Fruit fly (Drosophila melanogaster) whole organism, embryonic: Measurements from ENCODE around the gene CG31468.

Source experiments
- Bgb ChIP-seq: fragments of 200-800 bp; sonication (Bioruptor generic); IDR thresholded peaks from 2 replicates; pipeline ENCODE4 v1.3.6; 2022; ENCODE audit warnings: missing biosample characterization, missing genetic modification characterization; ENCODE audit not compliant: partially characterized antibody
- CG10209 ChIP-seq: fragments of 200-800 bp; sonication (Bioruptor generic); optimal IDR thresholded peaks from 3 replicates; lab custom pipeline; 2017; ENCODE audit warnings: missing biosample characterization, mild to moderate bottlenecking, missing genetic modification characterization, missing genetic modification reagents
- CG10366 ChIP-seq: fragments of 200-800 bp; sonication (Bioruptor generic); IDR thresholded peaks from 2 replicates; pipeline ENCODE4 v1.3.6; 2022; ENCODE audit warnings: missing biosample characterization, missing genetic modification characterization
- CG13424 ChIP-seq: fragments of 200-800 bp; sonication (Bioruptor generic); optimal IDR thresholded peaks from 2 replicates; lab custom pipeline; 2019; ENCODE audit warnings: missing biosample characterization, mild to moderate bottlenecking, missing genetic modification characterization, moderate library complexity
- CG6854 ChIP-seq: fragments of 200-800 bp; sonication (Bioruptor generic); optimal IDR thresholded peaks from 3 replicates; lab custom pipeline; 2017; ENCODE audit warnings: missing biosample characterization, mild to moderate bottlenecking, missing genetic modification characterization
- CG7963 ChIP-seq: fragments of 200-800 bp; sonication (Bioruptor generic); IDR thresholded peaks from 3 replicates; pipeline ENCODE4 v1.3.6; 2022; ENCODE audit warnings: missing biosample characterization, missing genetic modification characterization; ENCODE audit not compliant: partially characterized antibody
- CG9797 ChIP-seq: fragments of 200-800 bp; sonication (Bioruptor generic); optimal IDR thresholded peaks from 3 replicates; lab custom pipeline; 2018; ENCODE audit warnings: missing biosample characterization, mild to moderate bottlenecking, missing genetic modification characterization
- dimm ChIP-seq: fragments of 200-800 bp; sonication (Bioruptor generic); IDR thresholded peaks from 2 replicates; pipeline ENCODE4 v1.3.6; 2022; ENCODE audit warnings: missing biosample characterization, missing genetic modification characterization
- her ChIP-seq: fragments of 200-800 bp; sonication (Bioruptor generic); optimal IDR thresholded peaks from 2 replicates; lab custom pipeline; 2016; ENCODE audit warnings: missing biosample characterization, missing genetic modification characterization
- toy ChIP-seq: fragments of 200-800 bp; sonication (Bioruptor generic); IDR thresholded peaks from 2 replicates; pipeline ENCODE4 v1.3.6; 2022; ENCODE audit warnings: missing biosample characterization, missing genetic modification characterization
- trh ChIP-seq: fragments of 200-800 bp; sonication (Bioruptor generic); optimal IDR thresholded peaks from 2 replicates; lab custom pipeline; 2016; ENCODE audit warnings: missing biosample characterization, missing genetic modification characterization

DNA sequence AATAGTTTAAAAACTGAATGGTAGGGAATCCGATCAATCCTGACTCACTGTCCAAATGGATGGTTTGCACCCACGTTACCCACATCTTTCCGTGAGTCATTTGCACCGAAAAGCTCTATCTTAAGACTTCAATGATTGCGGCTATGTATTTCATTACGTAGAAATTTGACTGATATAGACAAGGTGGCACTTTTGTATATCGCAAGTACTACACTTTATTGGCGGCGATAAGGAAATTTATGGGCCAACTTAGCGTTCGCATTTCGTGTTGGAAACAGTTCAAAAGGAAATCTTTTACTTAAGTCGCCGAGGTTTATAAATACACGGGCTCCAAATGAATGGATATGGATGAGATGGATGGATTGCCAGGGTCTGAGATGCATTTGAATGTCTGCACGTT lies 14.7 kb upstream of the CG31468 start:
- TF ChIP-seq toy: no peak
- TF ChIP-seq CG10366: no peak
- no peak for TF ChIP-seq dimm (GFP tag; lab: Robert Waterston, UW)
- TF ChIP-seq CG7963 (GFP tag; lab: Robert Waterston, UW): no peak
- no peak for TF ChIP-seq CG10209 (GFP tag; lab: Kevin White, UChicago)
- TF ChIP-seq her (GFP tag; lab: Kevin White, UChicago): no peak
- no peak for TF ChIP-seq trh (GFP tag; lab: Kevin White, UChicago)
- TF ChIP-seq CG9797: no peak
- TF ChIP-seq CG6854 (GFP tag; lab: Kevin White, UChicago): no peak
- no peak for TF ChIP-seq Bgb (GFP tag; lab: Robert Waterston, UW)
- TF ChIP-seq CG13424 (tag; lab: Kevin White, UChicago): no peak
